Worm (Caenorhabditis elegans): ENCODE data around the gene sdz-24.

ce11 chrII:658369-658768 is at the start of gene sdz-24:
- TF ChIP-seq mab-5 (tag; optimal IDR thresholded peaks at IDR 0.05) (no peak), ceh-82 (tag; optimal IDR thresholded peaks at IDR 0.05) (no peak), fos-1 (tag; optimal IDR thresholded peaks at IDR 0.05) (no peak)

All from whole organism, L2 larva.